Fruit fly (Drosophila melanogaster) whole organism, embryonic: ENCODE results near the gene Charon.

Experiments used
- B-H2 ChIP-seq: fragments of 200-800 bp; sonication (Bioruptor generic); optimal IDR thresholded peaks from 2 replicates; lab custom pipeline; 2018; ENCODE audit warnings: missing biosample characterization, mild to moderate bottlenecking, missing genetic modification characterization
- Bdp1 ChIP-seq: fragments of 200-800 bp; sonication (Bioruptor generic); optimal IDR thresholded peaks from 3 replicates; lab custom pipeline; 2016; ENCODE audit warnings: missing biosample characterization, missing genetic modification characterization
- CG12071 ChIP-seq: fragments of 200-800 bp; sonication (Bioruptor generic); optimal IDR thresholded peaks from 3 replicates; lab custom pipeline; 2018; ENCODE audit warnings: missing biosample characterization, mild to moderate bottlenecking, missing genetic modification characterization
- CG13123 ChIP-seq: fragments of 200-800 bp; sonication (Bioruptor generic); optimal IDR thresholded peaks from 2 replicates; lab custom pipeline; 2016; ENCODE audit warnings: missing biosample characterization, missing genetic modification characterization
- CG13624 ChIP-seq: fragments of 200-800 bp; sonication (Bioruptor generic); optimal IDR thresholded peaks from 2 replicates; lab custom pipeline; 2016; ENCODE audit warnings: missing biosample characterization, missing genetic modification characterization
- CG14014 ChIP-seq: fragments of 200-800 bp; sonication (Bioruptor generic); IDR thresholded peaks from 2 replicates; pipeline ENCODE4 v1.3.6; 2022; ENCODE audit warnings: missing biosample characterization, missing genetic modification characterization
- CG14965 ChIP-seq: fragments of 200-800 bp; sonication (Bioruptor generic); optimal IDR thresholded peaks from 2 replicates; lab custom pipeline; 2016; ENCODE audit warnings: missing biosample characterization, missing genetic modification characterization, borderline replicate concordance
- CG15269 ChIP-seq: fragments of 200-800 bp; sonication (Bioruptor generic); optimal IDR thresholded peaks from 2 replicates; lab custom pipeline; 2018; ENCODE audit warnings: missing biosample characterization, mild to moderate bottlenecking, missing genetic modification characterization, moderate library complexity
- CG1647 ChIP-seq: fragments of 200-800 bp; sonication (Bioruptor generic); optimal IDR thresholded peaks from 3 replicates; lab custom pipeline; 2016; ENCODE audit warnings: missing biosample characterization, missing genetic modification characterization
- CG17568 ChIP-seq: fragments of 200-800 bp; sonication (Bioruptor generic); optimal IDR thresholded peaks from 2 replicates; lab custom pipeline; 2018; ENCODE audit warnings: missing biosample characterization, mild to moderate bottlenecking, missing genetic modification characterization, moderate library complexity
- CG17912 ChIP-seq: fragments of 200-800 bp; sonication (Bioruptor generic); optimal IDR thresholded peaks from 2 replicates; lab custom pipeline; 2018; ENCODE audit warnings: missing biosample characterization, mild to moderate bottlenecking, missing genetic modification characterization
- CG1792 ChIP-seq: fragments of 200-800 bp; sonication (Bioruptor generic); optimal IDR thresholded peaks from 2 replicates; lab custom pipeline; 2016; ENCODE audit warnings: missing biosample characterization, missing genetic modification characterization
- CG2120 ChIP-seq: fragments of 200-800 bp; sonication (Bioruptor generic); optimal IDR thresholded peaks from 3 replicates; lab custom pipeline; 2016; ENCODE audit warnings: missing biosample characterization, missing genetic modification characterization
- CG2712 ChIP-seq: fragments of 200-800 bp; optimal IDR thresholded peaks from 3 replicates; lab custom pipeline; 2019; ENCODE audit warnings: missing biosample characterization, mild to moderate bottlenecking, missing genetic modification characterization, moderate library complexity
- CG31224 ChIP-seq: fragments of 200-800 bp; sonication (Bioruptor generic); IDR thresholded peaks from 2 replicates; pipeline ENCODE4 v1.3.6; 2022; ENCODE audit warnings: missing biosample characterization, missing genetic modification characterization
- CG33213 ChIP-seq: fragments of 200-800 bp; sonication (Bioruptor generic); optimal IDR thresholded peaks from 3 replicates; lab custom pipeline; 2016; ENCODE audit warnings: missing biosample characterization, missing genetic modification characterization
- CG34376 ChIP-seq: fragments of 200-800 bp; sonication (Bioruptor generic); optimal IDR thresholded peaks from 2 replicates; lab custom pipeline; 2018; ENCODE audit warnings: missing biosample characterization, mild to moderate bottlenecking, missing genetic modification characterization
- CG3847 ChIP-seq: fragments of 200-800 bp; sonication (Bioruptor generic); IDR thresholded peaks from 2 replicates; pipeline ENCODE4 v1.3.6; 2022; ENCODE audit warnings: missing biosample characterization, missing genetic modification characterization
- D19A ChIP-seq: fragments of 200-800 bp; optimal IDR thresholded peaks from 3 replicates; lab custom pipeline; 2019; ENCODE audit warnings: missing biosample characterization, mild to moderate bottlenecking, missing genetic modification characterization, moderate library complexity
- Dfd ChIP-seq, 2 experiments: fragments of >200 bp; optimal IDR thresholded peaks; 2 replicates each; lab custom pipeline; 2017; ENCODE audit warnings: missing biosample characterization in 2 of 2, missing genetic modification characterization in 2 of 2
- Doc2 ChIP-seq: fragments of 200-800 bp; sonication (Bioruptor generic); IDR thresholded peaks from 2 replicates; pipeline ENCODE4 v1.3.6; 2022; ENCODE audit warnings: missing biosample characterization, missing genetic modification characterization
- E2f1 ChIP-seq: fragments of 200-800 bp; sonication (Bioruptor generic); IDR thresholded peaks from 2 replicates; pipeline ENCODE4 v1.3.6; 2022; ENCODE audit warnings: missing biosample characterization, missing genetic modification characterization
- Fer1 ChIP-seq: fragments of 200-800 bp; sonication (Bioruptor generic); optimal IDR thresholded peaks from 2 replicates; lab custom pipeline; 2017; ENCODE audit warnings: missing biosample characterization, mild to moderate bottlenecking, missing genetic modification characterization
- Fer2 ChIP-seq: fragments of 200-800 bp; sonication (Bioruptor generic); optimal IDR thresholded peaks from 2 replicates; lab custom pipeline; 2018; ENCODE audit warnings: missing biosample characterization, mild to moderate bottlenecking, missing genetic modification characterization, moderate library complexity
- Hr3 ChIP-seq: fragments of 200-800 bp; sonication (Bioruptor generic); optimal IDR thresholded peaks from 3 replicates; lab custom pipeline; 2016; ENCODE audit warnings: missing biosample characterization, missing genetic modification characterization
- MESR4 ChIP-seq: fragments of 200-800 bp; sonication (Bioruptor generic); optimal IDR thresholded peaks from 2 replicates; lab custom pipeline; 2018; ENCODE audit warnings: missing biosample characterization, mild to moderate bottlenecking, missing genetic modification characterization, moderate library complexity
- NK7.1 ChIP-seq: fragments of 200-800 bp; sonication (Bioruptor generic); optimal IDR thresholded peaks from 3 replicates; lab custom pipeline; 2016; ENCODE audit warnings: missing biosample characterization, missing genetic modification characterization
- Nf-YB ChIP-seq: fragments of 200-800 bp; sonication (Bioruptor generic); optimal IDR thresholded peaks from 3 replicates; lab custom pipeline; 2019; ENCODE audit warnings: missing biosample characterization, mild to moderate bottlenecking, missing genetic modification characterization, moderate library complexity
- PHDP ChIP-seq: fragments of 200-800 bp; sonication (Bioruptor generic); optimal IDR thresholded peaks from 3 replicates; lab custom pipeline; 2018; ENCODE audit warnings: missing biosample characterization, mild to moderate bottlenecking, missing genetic modification characterization, moderate library complexity
- Rfx ChIP-seq: fragments of 200-800 bp; sonication (Bioruptor generic); IDR thresholded peaks from 2 replicates; pipeline ENCODE4 v1.3.6; 2022; ENCODE audit warnings: missing biosample characterization, missing genetic modification characterization
- Tbp ChIP-seq: fragments of >200 bp; optimal IDR thresholded peaks from 2 replicates; lab custom pipeline; 2018; ENCODE audit warnings: missing biosample characterization, missing genetic modification characterization
- Vsx1 ChIP-seq: fragments of 200-800 bp; sonication (Bioruptor generic); optimal IDR thresholded peaks from 2 replicates; lab custom pipeline; 2017; ENCODE audit warnings: missing biosample characterization, mild to moderate bottlenecking, missing genetic modification characterization, missing genetic modification reagents
- abd-A ChIP-seq: fragments of 200-800 bp; sonication (Bioruptor generic); optimal IDR thresholded peaks from 3 replicates; lab custom pipeline; 2019; ENCODE audit warnings: missing biosample characterization, mild to moderate bottlenecking, missing genetic modification characterization, moderate library complexity
- al ChIP-seq: fragments of 200-800 bp; sonication (Bioruptor generic); IDR thresholded peaks from 2 replicates; pipeline ENCODE4 v1.3.6; 2022; ENCODE audit warnings: missing biosample characterization, missing genetic modification characterization
- bowl ChIP-seq: fragments of 200-800 bp; sonication (Bioruptor generic); IDR thresholded peaks from 2 replicates; pipeline ENCODE4 v1.3.6; 2022; ENCODE audit warnings: missing biosample characterization, missing genetic modification characterization
- cad ChIP-seq: fragments of >200 bp; optimal IDR thresholded peaks from 2 replicates; lab custom pipeline; 2017; ENCODE audit warnings: missing biosample characterization, missing genetic modification characterization
- chinmo ChIP-seq: fragments of 200-800 bp; sonication (Bioruptor generic); IDR thresholded peaks from 4 replicates; pipeline ENCODE4 v1.3.6; 2022; ENCODE audit warnings: missing biosample characterization, missing genetic modification characterization; ENCODE audit not compliant: partially characterized antibody
- dmrt11E ChIP-seq: fragments of 200-800 bp; sonication (Bioruptor generic); optimal IDR thresholded peaks from 3 replicates; lab custom pipeline; 2018; ENCODE audit warnings: missing biosample characterization, mild to moderate bottlenecking, missing genetic modification characterization, moderate library complexity
- emc ChIP-seq: fragments of 200-800 bp; sonication (Bioruptor generic); optimal IDR thresholded peaks from 2 replicates; lab custom pipeline; 2016; ENCODE audit warnings: missing biosample characterization, missing genetic modification characterization
- ems ChIP-seq: fragments of 200-800 bp; sonication (Bioruptor generic); optimal IDR thresholded peaks from 3 replicates; lab custom pipeline; 2016; ENCODE audit warnings: missing biosample characterization, missing genetic modification characterization
- eyg ChIP-seq: fragments of 200-800 bp; sonication (Bioruptor generic); optimal IDR thresholded peaks from 3 replicates; lab custom pipeline; 2016; ENCODE audit warnings: missing biosample characterization, missing genetic modification characterization
- gcm ChIP-seq: fragments of 200-800 bp; sonication (Bioruptor generic); optimal IDR thresholded peaks from 2 replicates; lab custom pipeline; 2019; ENCODE audit warnings: missing biosample characterization, mild to moderate bottlenecking, missing genetic modification characterization, moderate library complexity
- mirr ChIP-seq: fragments of 200-800 bp; sonication (Bioruptor generic); optimal IDR thresholded peaks from 3 replicates; lab custom pipeline; 2018; ENCODE audit warnings: missing biosample characterization, mild to moderate bottlenecking, missing genetic modification characterization
- onecut ChIP-seq: fragments of 200-800 bp; sonication (Bioruptor generic); IDR thresholded peaks from 2 replicates; pipeline ENCODE4 v1.3.6; 2022; ENCODE audit warnings: missing biosample characterization, missing genetic modification characterization
- org-1 ChIP-seq: fragments of 200-800 bp; sonication (Bioruptor generic); optimal IDR thresholded peaks from 2 replicates; lab custom pipeline; 2017; ENCODE audit warnings: missing biosample characterization, missing genetic modification characterization
- peb ChIP-seq: fragments of 200-800 bp; sonication (Bioruptor generic); IDR thresholded peaks from 2 replicates; pipeline ENCODE4 v1.3.6; 2022; ENCODE audit warnings: missing biosample characterization, missing genetic modification characterization
- pzg ChIP-seq: fragments of 200-800 bp; sonication (Bioruptor generic); optimal IDR thresholded peaks from 3 replicates; lab custom pipeline; 2018; ENCODE audit warnings: missing biosample characterization, mild to moderate bottlenecking, missing genetic modification characterization, moderate library complexity
- ranshi ChIP-seq: fragments of 200-800 bp; sonication (Bioruptor generic); IDR thresholded peaks from 2 replicates; pipeline ENCODE4 v1.3.6; 2022; ENCODE audit warnings: missing biosample characterization, missing genetic modification characterization
- so ChIP-seq: fragments of 200-800 bp; sonication (Bioruptor generic); IDR thresholded peaks from 3 replicates; pipeline ENCODE4 v1.3.6; 2022; ENCODE audit warnings: missing biosample characterization, missing genetic modification characterization
- sob ChIP-seq: fragments of 200-800 bp; sonication (Bioruptor generic); IDR thresholded peaks from 2 replicates; pipeline ENCODE4 v1.3.6; 2022; ENCODE audit warnings: missing biosample characterization, missing genetic modification characterization
- vnd ChIP-seq: fragments of 200-800 bp; sonication (Bioruptor generic); IDR thresholded peaks from 3 replicates; pipeline ENCODE4 v1.3.6; 2022; ENCODE audit warnings: missing biosample characterization, missing genetic modification characterization; ENCODE audit not compliant: partially characterized antibody
- z ChIP-seq: fragments of 200-800 bp; sonication (Bioruptor generic); IDR thresholded peaks from 3 replicates; pipeline ENCODE4 v1.3.6; 2022; ENCODE audit warnings: missing biosample characterization, missing genetic modification characterization

The Charon gene

DNA sequence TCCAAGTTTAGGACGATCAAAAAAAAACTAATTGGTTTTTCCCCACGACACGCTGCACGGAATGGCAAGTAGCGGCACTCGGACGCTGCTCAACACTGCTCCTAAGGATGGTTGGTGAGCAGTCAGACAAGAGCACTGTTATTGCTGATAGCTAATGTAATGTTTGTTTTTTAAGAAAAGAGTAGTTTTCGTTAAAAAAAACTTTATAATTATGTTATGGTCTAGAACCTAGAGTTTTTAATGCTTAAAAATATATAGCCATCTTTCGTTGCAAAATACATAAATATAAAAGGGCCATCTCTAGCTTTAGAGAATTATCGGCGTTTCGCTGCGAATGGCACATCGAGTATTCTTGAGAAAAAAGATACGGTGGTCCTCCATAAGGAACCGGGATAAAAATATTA lies at the start of gene Charon, which contains the start of gene CG4887 (continued):
- no peak for TF ChIP-seq Dfd (GFP tag; optimal IDR thresholded peaks at IDR 0.05; lab: Kevin White, UChicago)
- peak; percentile 70 for TF ChIP-seq eyg (GFP tag; lab: Kevin White, UChicago)
- TF ChIP-seq CG3847: peak; percentile 92
- peak; percentile 55; the same call in 1 of the 2 replicates for TF ChIP-seq CG31224 (GFP tag; lab: Robert Waterston, UW)
- no peak for TF ChIP-seq Nf-YB (GFP tag; lab: Kevin White, UChicago)
- TF ChIP-seq org-1 (GFP tag; lab: Kevin White, UChicago): peak; percentile 51
- TF ChIP-seq CG34376 (GFP tag; lab: Kevin White, UChicago): peak; percentile 71
- peak; percentile 77 for TF ChIP-seq E2f1 (GFP tag; lab: Robert Waterston, UW)
- TF ChIP-seq CG17568 (GFP tag; lab: Kevin White, UChicago): no peak
- no peak for TF ChIP-seq CG15269
- peak; percentile 60 for TF ChIP-seq peb (GFP tag; lab: Robert Waterston, UW)
- TF ChIP-seq CG33213 (GFP tag; lab: Kevin White, UChicago): peak; percentile 78
- TF ChIP-seq CG1647 (GFP tag; lab: Kevin White, UChicago): peak; percentile 76
- TF ChIP-seq ranshi (GFP tag; lab: Robert Waterston, UW): peak; percentile 80; the same call in 1 of the 2 replicates
- peak; percentile 45 for TF ChIP-seq NK7.1 (GFP tag; lab: Kevin White, UChicago)
- TF ChIP-seq so (GFP tag; lab: Robert Waterston, UW): peak; percentile 11; the same call in 1 of the 3 replicates
- TF ChIP-seq PHDP: no peak
- TF ChIP-seq gcm (GFP tag; lab: Kevin White, UChicago): no peak
- TF ChIP-seq dmrt11E (tag; lab: Kevin White, UChicago): peak; percentile 70
- peak; percentile 5 for TF ChIP-seq mirr (GFP tag; lab: Kevin White, UChicago)
- peak; percentile 82 for TF ChIP-seq CG13624 (GFP tag; lab: Kevin White, UChicago)
- peak; percentile 56 for TF ChIP-seq onecut (GFP tag; lab: Robert Waterston, UW)
- TF ChIP-seq CG13123 (GFP tag; lab: Kevin White, UChicago): peak; percentile 70
- peak; percentile 71 for TF ChIP-seq Bdp1
- no peak for TF ChIP-seq CG12071 (GFP tag; lab: Kevin White, UChicago)
- peak; percentile 89 for TF ChIP-seq sob (GFP tag; lab: Robert Waterston, UW)
- peak; percentile 83 for TF ChIP-seq CG2712 (tag; lab: Kevin White, UChicago)
- TF ChIP-seq cad: no peak
- peak; percentile 79 for TF ChIP-seq Fer2 (tag; lab: Kevin White, UChicago)
- no peak for TF ChIP-seq MESR4 (GFP tag; lab: Kevin White, UChicago)
- peak; percentile 82 for TF ChIP-seq al (GFP tag; lab: Robert Waterston, UW)
- peak; percentile 17 for TF ChIP-seq emc (GFP tag; lab: Kevin White, UChicago)
- TF ChIP-seq CG14965 (GFP tag; lab: Kevin White, UChicago): no peak
- peak; percentile 72 for TF ChIP-seq CG1792 (GFP tag; lab: Kevin White, UChicago)
- TF ChIP-seq bowl (GFP tag; lab: Robert Waterston, UW): no peak
- no peak for TF ChIP-seq Tbp (GFP tag; lab: Kevin White, UChicago)
- TF ChIP-seq D19A (tag; lab: Kevin White, UChicago): no peak
- no peak for TF ChIP-seq abd-A (tag; lab: Kevin White, UChicago)
- no peak for TF ChIP-seq z (GFP tag; lab: Robert Waterston, UW)
- peak; percentile 19 for TF ChIP-seq CG17912 (GFP tag; lab: Kevin White, UChicago)
- peak; percentile 68 for TF ChIP-seq vnd (GFP tag; lab: Robert Waterston, UW)
- TF ChIP-seq ems (GFP tag; lab: Kevin White, UChicago): peak; percentile 88
- TF ChIP-seq pzg (GFP tag; lab: Kevin White, UChicago): peak; percentile 51
- peak; percentile 83 for TF ChIP-seq Hr3 (GFP tag; lab: Kevin White, UChicago)
- peak; percentile 91 for TF ChIP-seq Rfx (GFP tag; lab: Robert Waterston, UW)
- no peak for TF ChIP-seq Vsx1 (GFP tag; lab: Kevin White, UChicago)
- TF ChIP-seq chinmo (GFP tag; lab: Robert Waterston, UW): no peak
- 0 out of 2 replicates have a peak, but pooled peaks have one; percentile 41 for TF ChIP-seq Doc2
- peak; percentile 86 for TF ChIP-seq Fer1 (GFP tag; lab: Kevin White, UChicago)
- peak; percentile 94 for TF ChIP-seq CG2120
- TF ChIP-seq CG14014 (GFP tag; lab: Robert Waterston, UW): peak; percentile 71
- TF ChIP-seq B-H2 (GFP tag; lab: Kevin White, UChicago): peak; percentile 89
